Fruit fly (Drosophila melanogaster) whole organism, wandering third instar larva: Measurements from ENCODE around the gene TwdlZ.

ENCODE experiments used
- Abd-B ChIP-seq: fragments of >200 bp; optimal IDR thresholded peaks from 2 replicates; lab custom pipeline; 2017; ENCODE audit warnings: missing biosample characterization, missing genetic modification characterization
- CG32264 ChIP-seq: fragments of 200-800 bp; sonication (Bioruptor generic); optimal IDR thresholded peaks from 2 replicates; lab custom pipeline; 2016; ENCODE audit warnings: missing biosample characterization, missing genetic modification characterization
- CG9705 ChIP-seq: fragments of 200-800 bp; sonication (Bioruptor generic); optimal IDR thresholded peaks from 2 replicates; lab custom pipeline; 2018; ENCODE audit warnings: missing biosample characterization, mild to moderate bottlenecking, missing genetic modification characterization
- CrebA ChIP-seq: fragments of 200-800 bp; sonication (Bioruptor generic); optimal IDR thresholded peaks from 2 replicates; lab custom pipeline; 2016; ENCODE audit warnings: missing biosample characterization, mild to moderate bottlenecking, missing genetic modification characterization, borderline replicate concordance
- Dfd ChIP-seq: fragments of >200 bp; optimal IDR thresholded peaks from 2 replicates; lab custom pipeline; 2017; ENCODE audit warnings: missing biosample characterization, missing genetic modification characterization
- Dif ChIP-seq: fragments of 200-275, 200-300 bp; sonication (Bioruptor generic); optimal IDR thresholded peaks from 2 replicates; lab custom pipeline; 2018; ENCODE audit warnings: missing biosample characterization, missing genetic modification characterization; ENCODE audit not compliant: partially characterized antibody
- GATAd ChIP-seq: sonication (Bioruptor generic); optimal IDR thresholded peaks from 2 replicates; lab custom pipeline; 2016; ENCODE audit warnings: missing biosample characterization, missing genetic modification characterization
- HLH106 ChIP-seq: fragments of 200-800 bp; optimal IDR thresholded peaks from 3 replicates; lab custom pipeline; 2019; ENCODE audit warnings: missing biosample characterization, mild to moderate bottlenecking, missing genetic modification characterization, moderate library complexity
- Hnf4 ChIP-seq: fragments of 200-800 bp; sonication (Bioruptor generic); optimal IDR thresholded peaks from 2 replicates; lab custom pipeline; 2016; ENCODE audit warnings: missing biosample characterization, mild to moderate bottlenecking, missing genetic modification characterization
- Hr78 ChIP-seq: fragments of >200 bp; optimal IDR thresholded peaks from 2 replicates; lab custom pipeline; 2017; ENCODE audit warnings: missing biosample characterization, missing genetic modification characterization
- Hr83 ChIP-seq: fragments of 200-300 bp; sonication (Bioruptor generic); optimal IDR thresholded peaks from 2 replicates; lab custom pipeline; 2016; ENCODE audit warnings: missing biosample characterization, mild to moderate bottlenecking, missing genetic modification characterization, moderate library complexity; ENCODE audit not compliant: poor library complexity, severe bottlenecking
- Jra ChIP-seq: sonication (Bioruptor generic); optimal IDR thresholded peaks from 2 replicates; lab custom pipeline; 2016; ENCODE audit warnings: missing biosample characterization, missing genetic modification characterization
- Mio ChIP-seq: sonication (Bioruptor generic); optimal IDR thresholded peaks from 2 replicates; lab custom pipeline; 2016; ENCODE audit warnings: missing biosample characterization, missing genetic modification characterization
- Myc ChIP-seq: fragments of >200 bp; optimal IDR thresholded peaks from 2 replicates; lab custom pipeline; 2017
- N ChIP-seq: fragments of >200 bp; optimal IDR thresholded peaks from 2 replicates; lab custom pipeline; 2018; ENCODE audit warnings: missing biosample characterization, missing external identifiers, missing genetic modification characterization
- OdsH ChIP-seq: fragments of 200-800 bp; sonication (Bioruptor generic); optimal IDR thresholded peaks from 2 replicates; lab custom pipeline; 2016; ENCODE audit warnings: missing biosample characterization, mild to moderate bottlenecking, missing genetic modification characterization
- Rel ChIP-seq, 2 experiments: fragments of 200-800 bp; sonication (Bioruptor generic) in 1 of 2; optimal IDR thresholded peaks; 2 replicates in 1 of 2; 3 replicates in 1 of 2; lab custom pipeline; 2016 to 2019; ENCODE audit warnings: mild to moderate bottlenecking in 2 of 2, missing biosample characterization in 2 of 2, missing genetic modification characterization in 2 of 2, moderate library complexity in 1 of 2
- Sp1 ChIP-seq: fragments of 200-800 bp; sonication (Bioruptor generic); optimal IDR thresholded peaks from 3 replicates; lab custom pipeline; 2019; ENCODE audit warnings: missing biosample characterization, mild to moderate bottlenecking, missing genetic modification characterization, moderate library complexity
- Vsx2 ChIP-seq: fragments of 200-300, 225-300 bp; sonication (Bioruptor generic); optimal IDR thresholded peaks from 2 replicates; lab custom pipeline; 2018; ENCODE audit warnings: missing biosample characterization, missing genetic modification characterization; ENCODE audit not compliant: partially characterized antibody
- br ChIP-seq: fragments of 200-800 bp; sonication (Bioruptor generic); optimal IDR thresholded peaks from 2 replicates; lab custom pipeline; 2016; ENCODE audit warnings: missing biosample characterization, missing genetic modification characterization
- brk ChIP-seq: fragments of 200-800 bp; sonication (Bioruptor generic); optimal IDR thresholded peaks from 2 replicates; lab custom pipeline; 2016; ENCODE audit warnings: missing biosample characterization, mild to moderate bottlenecking, missing genetic modification characterization
- dl ChIP-seq, 2 experiments: fragments of 175-275, 200-275 bp in 1 of 2; fragments of 200-275 bp in 1 of 2; sonication (Bioruptor generic); optimal IDR thresholded peaks; lab custom pipeline; 2018; ENCODE audit warnings: mild to moderate bottlenecking in 2 of 2, missing biosample characterization in 2 of 2, missing genetic modification characterization in 2 of 2, moderate library complexity in 2 of 2; ENCODE audit not compliant: partially characterized antibody in 2 of 2, insufficient read depth in 1 of 2
- dmrt93B ChIP-seq: fragments of 200-800 bp; sonication (Bioruptor generic); optimal IDR thresholded peaks from 2 replicates; lab custom pipeline; 2018; ENCODE audit warnings: missing biosample characterization, mild to moderate bottlenecking, missing genetic modification characterization
- dsf ChIP-seq: sonication (Bioruptor generic); optimal IDR thresholded peaks from 2 replicates; lab custom pipeline; 2016; ENCODE audit warnings: missing biosample characterization, missing genetic modification characterization, borderline replicate concordance
- ey ChIP-seq: fragments of 200-800 bp; sonication (Bioruptor generic); optimal IDR thresholded peaks from 2 replicates; lab custom pipeline; 2016; ENCODE audit warnings: missing biosample characterization, missing genetic modification characterization
- foxo ChIP-seq, 2 experiments: fragments of 200-800 bp; sonication (Bioruptor generic); optimal IDR thresholded peaks; 2 replicates in 1 of 2; 3 replicates in 1 of 2; lab custom pipeline; 2016 to 2017; ENCODE audit warnings: missing biosample characterization in 2 of 2, missing genetic modification characterization in 2 of 2
- fru ChIP-seq: fragments of 200-800 bp; sonication (Bioruptor generic); optimal IDR thresholded peaks from 3 replicates; lab custom pipeline; 2016; ENCODE audit warnings: missing biosample characterization, mild to moderate bottlenecking, missing genetic modification characterization
- h ChIP-seq: fragments of 200-800 bp; sonication (Bioruptor generic); optimal IDR thresholded peaks from 3 replicates; lab custom pipeline; 2016; ENCODE audit warnings: missing biosample characterization, mild to moderate bottlenecking, missing genetic modification characterization
- jim ChIP-seq: fragments of 175-275, 200-325 bp; sonication (Bioruptor generic); optimal IDR thresholded peaks from 2 replicates; lab custom pipeline; 2016; ENCODE audit warnings: missing biosample characterization, mild to moderate bottlenecking, missing genetic modification characterization
- lola ChIP-seq: fragments of >200 bp; optimal IDR thresholded peaks from 2 replicates; lab custom pipeline; 2017; ENCODE audit warnings: missing biosample characterization, missing genetic modification characterization
- pan ChIP-seq: fragments of >200 bp; optimal IDR thresholded peaks from 2 replicates; lab custom pipeline; 2017
- psq ChIP-seq: fragments of 200-800 bp; sonication (Bioruptor generic); optimal IDR thresholded peaks from 3 replicates; lab custom pipeline; 2017; ENCODE audit warnings: missing biosample characterization, mild to moderate bottlenecking, missing genetic modification characterization, moderate library complexity
- rgr ChIP-seq: fragments of 200-800 bp; sonication (Bioruptor generic); optimal IDR thresholded peaks from 3 replicates; lab custom pipeline; 2016; ENCODE audit warnings: missing biosample characterization, mild to moderate bottlenecking, missing genetic modification characterization
- sage ChIP-seq: fragments of 200-800 bp; sonication (Bioruptor generic); optimal IDR thresholded peaks from 2 replicates; lab custom pipeline; 2016; ENCODE audit warnings: missing biosample characterization, mild to moderate bottlenecking, missing genetic modification characterization
- sv ChIP-seq: fragments of 200-800 bp; sonication (Bioruptor generic); optimal IDR thresholded peaks from 3 replicates; lab custom pipeline; 2016; ENCODE audit warnings: missing biosample characterization, missing genetic modification characterization
- tai ChIP-seq: sonication (Bioruptor generic); optimal IDR thresholded peaks from 2 replicates; lab custom pipeline; 2016; ENCODE audit warnings: missing biosample characterization, missing genetic modification characterization
- usp ChIP-seq: fragments of >200 bp; optimal IDR thresholded peaks from 2 replicates; lab custom pipeline; 2017; ENCODE audit warnings: missing biosample characterization, missing genetic modification characterization
- woc ChIP-seq: sonication (Bioruptor generic); optimal IDR thresholded peaks from 2 replicates; lab custom pipeline; 2016; ENCODE audit warnings: missing biosample characterization, mild to moderate bottlenecking, missing genetic modification characterization

The TwdlZ gene

dm6 chrX:16723203-16724173 is 14.5 kb upstream of the TwdlZ start:
- TF ChIP-seq Hr78 (GFP tag; lab: Kevin White, UChicago) (no peak), dsf (GFP tag; lab: Kevin White, UChicago) (no peak), GATAd (no peak), woc (peak; percentile 43), Jra (GFP tag; lab: Kevin White, UChicago) (peak; percentile 30), HLH106 (tag; lab: Kevin White, UChicago) (peak; percentile 65), Rel (GFP tag; optimal IDR thresholded peaks at IDR 0.05; lab: Kevin White, UChicago) (no peak), Rel (tag; optimal IDR thresholded peaks at IDR 0.05; lab: Kevin White, UChicago) (no peak), Dfd (no peak), dl (GFP tag; optimal IDR thresholded peaks at IDR 0.05; lab: Kevin White, UChicago; ENCODE audit: insufficient read depth in 1 of 2, partially characterized antibody in 2 of 2) (peak; percentile 31 to 42), Mio (no peak), dmrt93B (GFP tag; lab: Kevin White, UChicago) (peak; percentile 40), Vsx2 (GFP tag; lab: Kevin White, UChicago) (no peak), rgr (peak; percentile 79), Myc (lab: Kevin White, UChicago) (no peak), psq (peak; percentile 39), N (GFP tag; lab: Kevin White, UChicago) (no peak), br (GFP tag; lab: Kevin White, UChicago) (peak; percentile 56), OdsH (GFP tag; lab: Kevin White, UChicago) (peak; percentile 72), CG9705 (GFP tag; lab: Kevin White, UChicago) (no peak), sage (GFP tag; lab: Kevin White, UChicago) (no peak), foxo (GFP tag; optimal IDR thresholded peaks at IDR 0.05; lab: Kevin White, UChicago) (peak in 1 of 2 experiments; percentile 64), h (GFP tag; lab: Kevin White, UChicago) (peak; percentile 59), pan (no peak), Sp1 (GFP tag; lab: Kevin White, UChicago) (peak; percentile 78), lola (GFP tag; lab: Kevin White, UChicago) (no peak), usp (GFP tag; lab: Kevin White, UChicago) (no peak), fru (GFP tag; lab: Kevin White, UChicago) (peak; percentile 68), Hr83 (GFP tag; lab: Kevin White, UChicago) (no peak), sv (peak; percentile 74), Hnf4 (GFP tag; lab: Kevin White, UChicago) (peak; percentile 49), Dif (GFP tag; lab: Kevin White, UChicago) (peak; percentile 3), ey (peak; percentile 80), brk (GFP tag; lab: Kevin White, UChicago) (peak; percentile 19), jim (GFP tag; lab: Kevin White, UChicago) (no peak), CG32264 (no peak), CrebA (GFP tag; lab: Kevin White, UChicago) (peak; percentile 40), tai (peak; percentile 31), Abd-B (GFP tag; lab: Kevin White, UChicago) (no peak)
- TF ChIP-seq, all 38 proteins: peak for 20

DNA sequence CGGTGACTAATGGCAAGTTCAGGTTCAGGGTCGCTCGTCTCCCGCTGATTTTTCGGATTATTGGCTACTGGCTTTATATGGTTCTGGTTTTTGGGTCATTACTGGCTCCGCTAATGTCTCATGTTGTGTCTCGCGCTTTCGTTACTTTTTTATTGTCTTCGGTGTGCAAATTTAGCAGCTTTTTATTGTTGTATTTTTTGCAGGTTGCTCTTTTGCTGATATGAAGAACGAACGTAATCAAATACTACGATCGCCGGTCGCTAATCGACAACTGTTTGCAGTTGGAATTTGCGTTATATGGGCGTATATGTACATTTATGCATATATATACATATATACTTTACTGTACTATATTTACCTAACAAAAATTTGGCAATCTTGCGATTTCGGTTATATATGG is 13.4 kb upstream of the TwdlZ start:
- TF ChIP-seq lola (GFP tag; lab: Kevin White, UChicago) (no peak), fru (GFP tag; lab: Kevin White, UChicago) (peak; percentile 5)
